Worm (Caenorhabditis elegans) whole organism, L4 larva: ENCODE measurements around the gene F54H12.10.
A peak's percentile ranks its signal among the peaks of the same experiment; 100 is the strongest.

ENCODE experiments used
- D1046.2 ChIP-seq: fragments of 200-800 bp; sonication (Bioruptor generic); IDR thresholded peaks from 2 replicates; pipeline ENCODE4 v1.3.6; 2022; ENCODE audit warnings: missing genetic modification characterization, missing compliant biosample characterization
- F49E8.2 ChIP-seq: sonication (generic microtip); optimal IDR thresholded peaks from 2 replicates; lab custom pipeline; 2016; ENCODE audit warnings: missing compliant biosample characterization, mild to moderate bottlenecking, missing genetic modification characterization, borderline replicate concordance
- T20F7.1 ChIP-seq: fragments of 200-800 bp; sonication (Bioruptor generic); optimal IDR thresholded peaks from 2 replicates; lab custom pipeline; 2018; ENCODE audit warnings: mild to moderate bottlenecking, missing genetic modification characterization, missing compliant biosample characterization
- Y105C5A.15 ChIP-seq: fragments of 200-800 bp; sonication (Bioruptor generic); IDR thresholded peaks from 2 replicates; pipeline ENCODE4 v1.3.6; 2022; ENCODE audit warnings: missing genetic modification characterization, missing compliant biosample characterization
- ZK546.5 ChIP-seq, 2 experiments: sonication (generic microtip); optimal IDR thresholded peaks; 2 replicates each; lab custom pipeline; 2017; ENCODE audit warnings: missing biosample characterization in 2 of 2, missing genetic modification characterization in 2 of 2
- aly-2 ChIP-seq: sonication (generic microtip); optimal IDR thresholded peaks from 2 replicates; lab custom pipeline; 2018; ENCODE audit warnings: missing biosample characterization, missing genetic modification characterization
- ceh-44 ChIP-seq: fragments of 200-800 bp; sonication (Bioruptor generic); IDR thresholded peaks from 2 replicates; pipeline ENCODE4 v1.3.6; 2022; ENCODE audit warnings: missing genetic modification reagents, missing genetic modification characterization, missing compliant biosample characterization
- cey-2 ChIP-seq: sonication (generic microtip); optimal IDR thresholded peaks from 3 replicates; lab custom pipeline; 2017; ENCODE audit warnings: missing genetic modification characterization, mild to moderate bottlenecking, missing compliant biosample characterization, antibody characterized with exemption, borderline replicate concordance; ENCODE audit not compliant: insufficient read depth
- daf-12 ChIP-seq: fragments of 150-350 bp; optimal IDR thresholded peaks from 2 replicates; lab custom pipeline; 2014; ENCODE audit warnings: missing biosample characterization, missing genetic modification reagents, missing genetic modification characterization
- dve-1 ChIP-seq: sonication (generic microtip); optimal IDR thresholded peaks from 2 replicates; lab custom pipeline; 2017; ENCODE audit warnings: antibody characterized with exemption, mild to moderate bottlenecking, missing genetic modification characterization, missing compliant biosample characterization; ENCODE audit not compliant: insufficient read depth
- egl-27 ChIP-seq: sonication (generic microtip); optimal IDR thresholded peaks from 3 replicates; lab custom pipeline; 2017; ENCODE audit warnings: missing biosample characterization, missing genetic modification reagents, missing genetic modification characterization
- egl-43 ChIP-seq: fragments of 200-800 bp; sonication (Bioruptor generic); IDR thresholded peaks from 2 replicates; pipeline ENCODE4 v1.3.6; 2022; ENCODE audit warnings: missing genetic modification reagents, missing genetic modification characterization, missing compliant biosample characterization
- gei-8 ChIP-seq: fragments of 200-800 bp; sonication (Bioruptor generic); optimal IDR thresholded peaks from 2 replicates; lab custom pipeline; 2018; ENCODE audit warnings: mild to moderate bottlenecking, missing genetic modification characterization, missing compliant biosample characterization
- hif-1 ChIP-seq, 2 experiments: sonication (generic microtip); optimal IDR thresholded peaks; 2 replicates each; lab custom pipeline; 2016 to 2017; ENCODE audit warnings: missing compliant biosample characterization in 2 of 2, missing genetic modification characterization in 2 of 2, missing genetic modification reagents in 2 of 2, missing genotype in 2 of 2, mild to moderate bottlenecking in 1 of 2
- lin-29 ChIP-seq: fragments of 200-800 bp; sonication (Bioruptor generic); IDR thresholded peaks from 2 replicates; pipeline ENCODE4 v1.3.6; 2022; ENCODE audit warnings: missing genetic modification reagents, missing genetic modification characterization, missing compliant biosample characterization
- lin-38 ChIP-seq: fragments of 200-800 bp; sonication (Bioruptor generic); IDR thresholded peaks from 2 replicates; pipeline ENCODE4 v1.3.6; 2022; ENCODE audit warnings: missing genetic modification reagents, missing genetic modification characterization, missing compliant biosample characterization
- lin-39 ChIP-seq: fragments of 150-350 bp; optimal IDR thresholded peaks from 2 replicates; lab custom pipeline; 2014; ENCODE audit warnings: missing biosample characterization, missing genetic modification reagents, missing genetic modification characterization
- madf-5 ChIP-seq, 2 experiments: fragments of 200-800 bp; sonication (Bioruptor generic); IDR thresholded peaks; 2 replicates each; pipeline ENCODE4 v1.3.6; 2022; ENCODE audit warnings: missing compliant biosample characterization in 2 of 2, missing genetic modification characterization in 2 of 2
- mdt-29 ChIP-seq: fragments of 200-800 bp; sonication (Bioruptor generic); IDR thresholded peaks from 2 replicates; pipeline ENCODE4 v1.3.6; 2022; ENCODE audit warnings: missing genetic modification reagents, missing genetic modification characterization, missing compliant biosample characterization
- mxl-2 ChIP-seq: fragments of 200-800 bp; sonication (Bioruptor generic); conservative IDR thresholded peaks from 2 replicates; pipeline ENCODE4 v1.3.6; 2022; ENCODE audit warnings: missing genetic modification reagents, missing genetic modification characterization, missing compliant biosample characterization
- nhr-10 ChIP-seq: fragments of 150-350 bp; optimal IDR thresholded peaks from 2 replicates; lab custom pipeline; 2014; ENCODE audit warnings: missing biosample characterization, missing genetic modification characterization
- nhr-111 ChIP-seq: fragments of 200-800 bp; sonication (Bioruptor generic); optimal IDR thresholded peaks from 2 replicates; lab custom pipeline; 2018; ENCODE audit warnings: mild to moderate bottlenecking, missing genetic modification characterization, missing compliant biosample characterization
- nhr-25 ChIP-seq: sonication (generic microtip); optimal IDR thresholded peaks from 2 replicates; lab custom pipeline; 2017; ENCODE audit warnings: missing genetic modification characterization, mild to moderate bottlenecking, missing compliant biosample characterization, antibody characterized with exemption, moderate library complexity, borderline replicate concordance; ENCODE audit not compliant: insufficient read depth
- nhr-42 ChIP-seq: fragments of 200-800 bp; sonication (Bioruptor generic); IDR thresholded peaks from 2 replicates; pipeline ENCODE4 v1.3.6; 2022; ENCODE audit warnings: missing genetic modification characterization, missing compliant biosample characterization
- php-3 ChIP-seq: fragments of 200-800 bp; sonication (Bioruptor generic); IDR thresholded peaks from 2 replicates; pipeline ENCODE4 v1.3.6; 2022; ENCODE audit warnings: missing genetic modification reagents, missing genetic modification characterization, missing compliant biosample characterization
- saeg-2 ChIP-seq: fragments of 200-800 bp; sonication (Bioruptor generic); IDR thresholded peaks from 2 replicates; pipeline ENCODE4 v1.3.6; 2022; ENCODE audit warnings: missing genetic modification reagents, missing genetic modification characterization, missing compliant biosample characterization
- set-16 ChIP-seq: fragments of 200-800 bp; sonication (Bioruptor generic); IDR thresholded peaks from 2 replicates; pipeline ENCODE4 v1.3.6; 2022; ENCODE audit warnings: missing genetic modification reagents, missing genetic modification characterization, missing compliant biosample characterization
- skn-1 ChIP-seq: fragments of 150-350 bp; optimal IDR thresholded peaks from 2 replicates; lab custom pipeline; 2014; ENCODE audit warnings: missing biosample characterization, missing genetic modification characterization
- snpc-1.2 ChIP-seq: fragments of 200-800 bp; sonication (Bioruptor generic); IDR thresholded peaks from 2 replicates; pipeline ENCODE4 v1.3.6; 2022; ENCODE audit warnings: missing genetic modification reagents, missing genetic modification characterization, missing compliant biosample characterization
- snpc-4 ChIP-seq: fragments of 150-350 bp; optimal IDR thresholded peaks from 2 replicates; lab custom pipeline; 2014; ENCODE audit warnings: missing biosample characterization, missing genetic modification characterization
- spr-1 ChIP-seq: sonication (generic microtip); optimal IDR thresholded peaks from 2 replicates; lab custom pipeline; 2016; ENCODE audit warnings: mild to moderate bottlenecking, missing genetic modification characterization, missing compliant biosample characterization
- tra-1 ChIP-seq: fragments of 200-800 bp; sonication (Bioruptor generic); IDR thresholded peaks from 2 replicates; pipeline ENCODE4 v1.3.6; 2022; ENCODE audit warnings: missing genetic modification reagents, missing genetic modification characterization, missing compliant biosample characterization
- unc-130 ChIP-seq: sonication (generic microtip); optimal IDR thresholded peaks from 2 replicates; lab custom pipeline; 2016; ENCODE audit warnings: missing genetic modification reagents, missing genetic modification characterization, missing compliant biosample characterization
- unc-62 ChIP-seq, 3 experiments: fragments of 150-350 bp in 1 of 3; sonication (generic microtip); optimal IDR thresholded peaks in 2 of 3; peaks in 1 of 3; 1 replicate in 1 of 3; 2 replicates in 2 of 3; lab custom pipeline; 2014 to 2017; ENCODE audit warnings: missing biosample characterization in 3 of 3, missing genetic modification characterization in 3 of 3, missing genetic modification reagents in 3 of 3, missing genotype in 1 of 3
- zfp-2 ChIP-seq: sonication (generic microtip); optimal IDR thresholded peaks from 2 replicates; lab custom pipeline; 2016; ENCODE audit warnings: mild to moderate bottlenecking, missing genetic modification characterization, missing compliant biosample characterization

F54H12.10 gene

DNA sequence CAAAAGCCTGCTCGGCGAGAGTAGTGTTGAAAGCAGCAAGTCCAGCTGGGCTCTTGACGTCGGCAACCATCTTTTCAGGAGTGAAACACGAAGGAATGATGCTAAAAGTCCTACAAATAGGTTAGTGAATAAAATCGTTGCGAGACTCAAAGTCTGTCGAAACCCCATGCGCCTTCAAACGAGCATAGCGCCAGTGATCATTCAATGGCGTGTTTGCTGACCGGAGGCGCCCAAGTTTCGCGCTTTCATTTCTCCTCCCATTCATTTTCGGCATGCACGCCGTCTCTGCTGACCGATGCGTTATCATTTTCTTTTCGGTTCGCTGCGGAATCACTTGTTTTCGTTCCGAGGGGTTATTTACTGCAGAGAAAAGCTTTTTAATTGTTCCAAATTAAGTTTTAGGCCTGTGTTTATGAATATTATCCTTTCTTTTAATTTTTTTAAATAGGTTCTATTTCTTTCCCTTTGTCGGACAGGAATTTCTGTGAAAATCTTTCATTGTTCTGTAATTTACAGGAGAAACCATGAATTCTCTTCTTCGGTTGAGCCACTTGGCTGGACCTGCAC lies 14.5 kb upstream of the F54H12.10 start, which contains the start of the genes eef-1B.1 and aco-2 (continued):
- peak; percentile 42; the same call in 1 of the 2 replicates for TF ChIP-seq php-3 (GFP tag; lab: Robert Waterston, UW)
- no peak for TF ChIP-seq D1046.2 (GFP tag; lab: Robert Waterston, UW)
- TF ChIP-seq lin-29 = no peak
- no peak for TF ChIP-seq unc-62 (GFP tag; optimal IDR thresholded peaks at IDR 0.05 in 1 of 2; lab: Kevin White, UChicago)
- no peak for TF ChIP-seq unc-62 (tag; optimal IDR thresholded peaks at IDR 0.05; lab: Kevin White, UChicago)
- no peak for TF ChIP-seq cey-2 (tag; lab: Kevin White, UChicago)
- TF ChIP-seq tra-1 = peak; percentile 22; the same call in 1 of the 2 replicates
- TF ChIP-seq egl-27 (tag; lab: Kevin White, UChicago) = no peak
- TF ChIP-seq dve-1 (tag; lab: Kevin White, UChicago) = peak; percentile 94
- no peak for TF ChIP-seq gei-8
- TF ChIP-seq snpc-4 = no peak
- peak; percentile 73 for TF ChIP-seq nhr-25
- TF ChIP-seq unc-130 (GFP tag; lab: Kevin White, UChicago) = peak; percentile 13
- 0 out of 2 replicates have a peak, but pooled peaks have one; percentile 18 for TF ChIP-seq egl-43 (GFP tag; lab: Robert Waterston, UW)
- TF ChIP-seq ZK546.5 (tag; optimal IDR thresholded peaks at IDR 0.05; lab: Kevin White, UChicago) = no peak
- no peak for TF ChIP-seq lin-39 (tag; lab: Kevin White, UChicago)
- no peak for TF ChIP-seq nhr-10 (tag; lab: Kevin White, UChicago)
- TF ChIP-seq aly-2 (tag; lab: Kevin White, UChicago) = no peak
- peak; percentile 90 for TF ChIP-seq nhr-42 (GFP tag; lab: Robert Waterston, UW)
- no peak for TF ChIP-seq nhr-111 (GFP tag; lab: Kevin White, UChicago)
- peak; percentile 72 for TF ChIP-seq spr-1 (tag; lab: Kevin White, UChicago)
- TF ChIP-seq Y105C5A.15 (GFP tag; lab: Robert Waterston, UW) = no peak
- TF ChIP-seq mxl-2 (GFP tag; lab: Robert Waterston, UW) = peak; percentile 71
- peak; percentile 85 for TF ChIP-seq lin-38 (GFP tag; lab: Robert Waterston, UW)
- TF ChIP-seq, all 104 proteins: peak for 54

DNA sequence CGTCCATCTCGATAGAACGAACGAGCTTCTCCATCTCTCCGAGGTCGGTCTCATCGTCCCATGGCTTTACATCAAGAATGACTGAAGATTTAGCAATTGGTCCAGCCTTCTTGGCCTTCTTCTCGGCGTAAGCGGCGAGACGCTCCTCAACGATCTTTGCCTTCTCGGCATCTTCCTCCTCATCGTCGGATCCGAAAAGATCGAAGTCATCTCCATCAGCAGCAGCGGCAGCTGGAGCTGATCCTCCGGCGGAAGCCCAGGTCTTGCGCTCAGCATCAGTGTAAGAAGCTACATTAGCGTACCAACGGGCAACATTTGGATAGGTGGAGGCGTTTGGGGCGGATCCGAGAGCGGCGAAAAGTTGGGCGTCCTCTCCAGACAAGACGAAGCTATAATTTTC lies 13.9 kb upstream of the F54H12.10 start:
- TF ChIP-seq T20F7.1 (GFP tag; lab: Kevin White, UChicago) = no peak
- TF ChIP-seq D1046.2 (GFP tag; lab: Robert Waterston, UW) = no peak
- TF ChIP-seq saeg-2 (GFP tag; lab: Robert Waterston, UW) = no peak
- TF ChIP-seq set-16 = peak; percentile 85
- TF ChIP-seq F49E8.2 (tag; lab: Kevin White, UChicago) = no peak
- no peak for TF ChIP-seq skn-1 (tag; lab: Kevin White, UChicago)
- no peak for TF ChIP-seq hif-1 (tag; optimal IDR thresholded peaks at IDR 0.05; lab: Kevin White, UChicago)
- no peak for TF ChIP-seq madf-5 (GFP tag; IDR thresholded peaks at IDR 0.05; lab: Robert Waterston, UW)
- no peak for TF ChIP-seq zfp-2 (tag; lab: Kevin White, UChicago)
- TF ChIP-seq snpc-4 = no peak
- TF ChIP-seq daf-12 (tag; lab: Kevin White, UChicago) = no peak
- TF ChIP-seq mdt-29 = no peak
- peak; percentile 53; the same call in 1 of the 2 replicates for TF ChIP-seq ceh-44 (GFP tag; lab: Robert Waterston, UW)

DNA sequence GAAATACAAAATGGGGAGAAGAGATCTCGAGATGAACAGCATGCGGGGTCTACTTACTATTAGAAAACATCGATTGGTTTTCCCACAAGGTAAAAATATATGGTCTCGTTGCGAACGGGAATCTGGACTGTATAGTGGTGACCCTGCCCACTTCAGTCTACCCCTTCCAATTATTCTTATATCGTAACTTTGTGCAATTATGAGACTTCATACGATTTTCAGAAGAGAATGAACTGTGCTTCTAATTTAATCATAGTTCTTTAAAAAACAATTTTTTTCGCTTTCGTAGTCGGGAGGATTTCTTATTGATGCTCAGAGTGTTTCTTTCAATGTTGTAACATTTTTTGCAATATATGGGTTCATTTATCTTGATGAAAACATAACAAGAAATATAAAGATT lies 13.3 kb upstream of the F54H12.10 start, which contains the start of gene F54H12.5:
TSS of gene F54H12.5 (minus strand) at position 101 of the 400 bp plus-strand sequence.
- 0 out of 2 replicates have a peak, but pooled peaks have one; percentile 29 for TF ChIP-seq snpc-1.2 (GFP tag; lab: Robert Waterston, UW)
- TF ChIP-seq cey-2 (tag; lab: Kevin White, UChicago) = no peak
